Fruit fly (Drosophila melanogaster) whole organism, embryonic: ENCODE results near the gene Pbp45.

Source experiments
- Ada2b ChIP-seq: fragments of 200-800 bp; sonication (Bioruptor generic); IDR thresholded peaks from 2 replicates; pipeline ENCODE4 v1.3.6; 2022; ENCODE audit warnings: missing biosample characterization, missing genetic modification characterization
- Bteb2 ChIP-seq: fragments of 200-800 bp; sonication (Bioruptor generic); optimal IDR thresholded peaks from 2 replicates; lab custom pipeline; 2016; ENCODE audit warnings: missing biosample characterization, missing genetic modification characterization
- CG10147 ChIP-seq: fragments of 200-800 bp; sonication (Bioruptor generic); optimal IDR thresholded peaks from 2 replicates; lab custom pipeline; 2019; ENCODE audit warnings: missing biosample characterization, mild to moderate bottlenecking, missing genetic modification characterization, moderate library complexity
- CG10431 ChIP-seq: fragments of 200-800 bp; sonication (Bioruptor generic); optimal IDR thresholded peaks from 3 replicates; lab custom pipeline; 2018; ENCODE audit warnings: missing biosample characterization, mild to moderate bottlenecking, missing genetic modification characterization
- CG10462 ChIP-seq: fragments of 200-800 bp; sonication (Bioruptor generic); optimal IDR thresholded peaks from 2 replicates; lab custom pipeline; 2016; ENCODE audit warnings: missing biosample characterization, missing genetic modification characterization
- CG12236 ChIP-seq: fragments of 200-800 bp; sonication (Bioruptor generic); optimal IDR thresholded peaks from 2 replicates; lab custom pipeline; 2016; ENCODE audit warnings: missing biosample characterization, missing genetic modification characterization
- CG12299 ChIP-seq: fragments of 200-800 bp; sonication (Bioruptor generic); optimal IDR thresholded peaks from 2 replicates; lab custom pipeline; 2018; ENCODE audit warnings: missing biosample characterization, mild to moderate bottlenecking, missing genetic modification characterization
- CG13123 ChIP-seq: fragments of 200-800 bp; sonication (Bioruptor generic); optimal IDR thresholded peaks from 2 replicates; lab custom pipeline; 2016; ENCODE audit warnings: missing biosample characterization, missing genetic modification characterization
- CG13894 ChIP-seq: fragments of 200-800 bp; sonication (Bioruptor generic); optimal IDR thresholded peaks from 3 replicates; lab custom pipeline; 2018; ENCODE audit warnings: missing biosample characterization, mild to moderate bottlenecking, missing genetic modification characterization, moderate library complexity
- CG17385 ChIP-seq: fragments of 200-800 bp; sonication (Bioruptor generic); optimal IDR thresholded peaks from 3 replicates; lab custom pipeline; 2018; ENCODE audit warnings: missing biosample characterization, mild to moderate bottlenecking, missing genetic modification characterization
- CG17802 ChIP-seq: fragments of 200-800 bp; sonication (Bioruptor generic); optimal IDR thresholded peaks from 2 replicates; lab custom pipeline; 2018; ENCODE audit warnings: missing biosample characterization, mild to moderate bottlenecking, missing genetic modification characterization, moderate library complexity
- CG18262 ChIP-seq: fragments of 200-800 bp; optimal IDR thresholded peaks from 3 replicates; lab custom pipeline; 2019; ENCODE audit warnings: missing biosample characterization, mild to moderate bottlenecking, missing genetic modification characterization, moderate library complexity
- CG18619 ChIP-seq: fragments of 200-800 bp; sonication (Bioruptor generic); optimal IDR thresholded peaks from 3 replicates; lab custom pipeline; 2017; ENCODE audit warnings: missing biosample characterization, mild to moderate bottlenecking, missing genetic modification characterization
- CG18764 ChIP-seq: fragments of 200-800 bp; sonication (Bioruptor generic); optimal IDR thresholded peaks from 3 replicates; lab custom pipeline; 2016; ENCODE audit warnings: missing biosample characterization, missing genetic modification characterization
- CG2199 ChIP-seq: fragments of 200-800 bp; sonication (Bioruptor generic); IDR thresholded peaks from 3 replicates; pipeline ENCODE4 v1.3.6; 2022; ENCODE audit warnings: missing biosample characterization, missing genetic modification characterization
- CG31224 ChIP-seq: fragments of 200-800 bp; sonication (Bioruptor generic); IDR thresholded peaks from 2 replicates; pipeline ENCODE4 v1.3.6; 2022; ENCODE audit warnings: missing biosample characterization, missing genetic modification characterization
- CG3281 ChIP-seq: fragments of 200-800 bp; sonication (Bioruptor generic); optimal IDR thresholded peaks from 3 replicates; lab custom pipeline; 2017; ENCODE audit warnings: missing biosample characterization, mild to moderate bottlenecking, missing genetic modification characterization
- CG3838 ChIP-seq: fragments of 200-800 bp; sonication (Bioruptor generic); optimal IDR thresholded peaks from 3 replicates; lab custom pipeline; 2016; ENCODE audit warnings: missing biosample characterization, missing genetic modification characterization
- CG5953 ChIP-seq: fragments of 200-800 bp; sonication (Bioruptor generic); IDR thresholded peaks from 2 replicates; pipeline ENCODE4 v1.3.6; 2022; ENCODE audit warnings: missing biosample characterization, missing genetic modification characterization
- CG6272 ChIP-seq: fragments of 200-800 bp; sonication (Bioruptor generic); IDR thresholded peaks from 2 replicates; pipeline ENCODE4 v1.3.6; 2022; ENCODE audit warnings: missing biosample characterization, missing genetic modification characterization
- CG6813 ChIP-seq: fragments of 200-800 bp; sonication (Bioruptor generic); optimal IDR thresholded peaks from 2 replicates; lab custom pipeline; 2017; ENCODE audit warnings: missing biosample characterization, missing genetic modification characterization, mild to moderate bottlenecking, moderate library complexity, missing genetic modification reagents
- CG7745 ChIP-seq: fragments of 200-800 bp; sonication (Bioruptor generic); optimal IDR thresholded peaks from 2 replicates; lab custom pipeline; 2018; ENCODE audit warnings: missing biosample characterization, mild to moderate bottlenecking, missing genetic modification characterization, moderate library complexity
- CG7987 ChIP-seq: fragments of 200-800 bp; sonication (Bioruptor generic); optimal IDR thresholded peaks from 2 replicates; lab custom pipeline; 2018; ENCODE audit warnings: missing biosample characterization, mild to moderate bottlenecking, missing genetic modification characterization, moderate library complexity
- CG9932 ChIP-seq: fragments of 200-800 bp; sonication (Bioruptor generic); IDR thresholded peaks from 2 replicates; pipeline ENCODE4 v1.3.6; 2022; ENCODE audit warnings: missing biosample characterization, missing genetic modification characterization
- D ChIP-seq, 2 experiments: fragments of 200-800 bp in 1 of 2; fragments of >200 bp in 1 of 2; sonication (Bioruptor generic) in 1 of 2; optimal IDR thresholded peaks; 2 replicates in 1 of 2; 3 replicates in 1 of 2; lab custom pipeline; 2017; ENCODE audit warnings: mild to moderate bottlenecking in 1 of 2, missing biosample characterization in 1 of 2, missing genetic modification characterization in 1 of 2, missing genetic modification reagents in 1 of 2
- Dek ChIP-seq: fragments of 200-800 bp; sonication (Bioruptor generic); optimal IDR thresholded peaks from 3 replicates; lab custom pipeline; 2019; ENCODE audit warnings: missing biosample characterization, mild to moderate bottlenecking, missing genetic modification characterization, moderate library complexity
- Doc2 ChIP-seq: fragments of 200-800 bp; sonication (Bioruptor generic); IDR thresholded peaks from 2 replicates; pipeline ENCODE4 v1.3.6; 2022; ENCODE audit warnings: missing biosample characterization, missing genetic modification characterization
- HHEX ChIP-seq: fragments of 200-800 bp; sonication (Bioruptor generic); optimal IDR thresholded peaks from 3 replicates; lab custom pipeline; 2017; ENCODE audit warnings: missing biosample characterization, mild to moderate bottlenecking, missing genetic modification characterization, missing genetic modification reagents
- HLHmδ ChIP-seq: fragments of 200-800 bp; sonication (Bioruptor generic); optimal IDR thresholded peaks from 2 replicates; lab custom pipeline; 2018; ENCODE audit warnings: missing biosample characterization, mild to moderate bottlenecking, missing genetic modification characterization, moderate library complexity
- Jarid2 ChIP-seq: fragments of 200-800 bp; sonication (Bioruptor generic); optimal IDR thresholded peaks from 3 replicates; lab custom pipeline; 2017; ENCODE audit warnings: mild to moderate bottlenecking, missing biosample characterization, missing genetic modification reagents, missing genetic modification characterization
- Med ChIP-seq: fragments of 200-800 bp; sonication (Bioruptor generic); peaks from one replicate; lab custom pipeline; 2016; ENCODE audit warnings: missing biosample characterization, missing genetic modification characterization, mild to moderate bottlenecking, inconsistent platforms, moderate library complexity
- Mes4 ChIP-seq: fragments of 200-800 bp; sonication (Bioruptor generic); optimal IDR thresholded peaks from 2 replicates; lab custom pipeline; 2016; ENCODE audit warnings: missing biosample characterization, missing genetic modification characterization
- Nf-YB ChIP-seq: fragments of 200-800 bp; sonication (Bioruptor generic); optimal IDR thresholded peaks from 3 replicates; lab custom pipeline; 2019; ENCODE audit warnings: missing biosample characterization, mild to moderate bottlenecking, missing genetic modification characterization, moderate library complexity
- abd-A ChIP-seq: fragments of 200-800 bp; sonication (Bioruptor generic); optimal IDR thresholded peaks from 3 replicates; lab custom pipeline; 2019; ENCODE audit warnings: missing biosample characterization, mild to moderate bottlenecking, missing genetic modification characterization, moderate library complexity
- chinmo ChIP-seq: fragments of 200-800 bp; sonication (Bioruptor generic); IDR thresholded peaks from 4 replicates; pipeline ENCODE4 v1.3.6; 2022; ENCODE audit warnings: missing biosample characterization, missing genetic modification characterization; ENCODE audit not compliant: partially characterized antibody
- corto ChIP-seq: fragments of 200-800 bp; sonication (Bioruptor generic); optimal IDR thresholded peaks from 2 replicates; lab custom pipeline; 2016; ENCODE audit warnings: missing biosample characterization, mild to moderate bottlenecking, missing genetic modification characterization, moderate library complexity
- dan ChIP-seq: fragments of 200-800 bp; sonication (Bioruptor generic); IDR thresholded peaks from 2 replicates; pipeline ENCODE4 v1.3.6; 2022; ENCODE audit warnings: missing biosample characterization, missing genetic modification characterization
- exex ChIP-seq: fragments of 200-800 bp; sonication (Bioruptor generic); optimal IDR thresholded peaks from 4 replicates; lab custom pipeline; 2018; ENCODE audit warnings: missing biosample characterization, mild to moderate bottlenecking, missing genetic modification characterization, moderate library complexity
- insv ChIP-seq, 2 experiments: fragments of 200-800 bp; sonication (Bioruptor generic); optimal IDR thresholded peaks; 3 replicates each; lab custom pipeline; 2016 to 2018; ENCODE audit warnings: missing biosample characterization in 2 of 2, missing genetic modification characterization in 2 of 2
- kay ChIP-seq: fragments of 200-800 bp; sonication (Bioruptor generic); optimal IDR thresholded peaks from 2 replicates; lab custom pipeline; 2016; ENCODE audit warnings: missing biosample characterization, missing genetic modification characterization
- lmd ChIP-seq: fragments of 200-800 bp; sonication (Bioruptor generic); IDR thresholded peaks from 2 replicates; pipeline ENCODE4 v1.3.6; 2022; ENCODE audit warnings: missing biosample characterization, missing genetic modification characterization
- nmo ChIP-seq: fragments of 200-800 bp; sonication (Bioruptor generic); optimal IDR thresholded peaks from 2 replicates; lab custom pipeline; 2018; ENCODE audit warnings: missing biosample characterization, mild to moderate bottlenecking, missing genetic modification characterization, moderate library complexity
- odd ChIP-seq: fragments of 200-800 bp; sonication (Bioruptor generic); optimal IDR thresholded peaks from 2 replicates; lab custom pipeline; 2017; ENCODE audit warnings: missing biosample characterization, mild to moderate bottlenecking, missing genetic modification characterization
- pho ChIP-seq: fragments of 200-800 bp; sonication (Bioruptor generic); optimal IDR thresholded peaks from 2 replicates; lab custom pipeline; 2016; ENCODE audit warnings: missing biosample characterization, missing genetic modification characterization
- pum ChIP-seq: fragments of 200-800 bp; sonication (Bioruptor generic); optimal IDR thresholded peaks from 2 replicates; lab custom pipeline; 2016; ENCODE audit warnings: missing biosample characterization, missing genetic modification characterization
- sim ChIP-seq: fragments of 200-800 bp; sonication (Bioruptor generic); IDR thresholded peaks from 2 replicates; pipeline ENCODE4 v1.3.6; 2022; ENCODE audit warnings: missing biosample characterization, missing genetic modification characterization
- tap ChIP-seq: fragments of 200-800 bp; optimal IDR thresholded peaks from 3 replicates; lab custom pipeline; 2019; ENCODE audit warnings: missing biosample characterization, mild to moderate bottlenecking, missing genetic modification characterization, moderate library complexity
- tx ChIP-seq: fragments of 200-800 bp; sonication (Bioruptor generic); optimal IDR thresholded peaks from 2 replicates; lab custom pipeline; 2016; ENCODE audit warnings: missing biosample characterization, missing genetic modification characterization

Pbp45 gene

dm6 chr3R:15836864-15837824 is 2.2 kb downstream of the Pbp45 start, which contains the start of the genes ND-23 and spn-E (continued):
- TF ChIP-seq CG6272 (no peak; the same call in 1 of the 2 replicates), CG5953 (peak; percentile 14; the same call in 1 of the 2 replicates), insv (GFP tag; optimal IDR thresholded peaks at IDR 0.05; lab: Kevin White, UChicago) (peak in 1 of 2 experiments; percentile 1), CG12299 (tag; lab: Kevin White, UChicago) (no peak), HLHmδ (GFP tag; lab: Kevin White, UChicago) (no peak), CG7745 (tag; lab: Kevin White, UChicago) (no peak), corto (no peak), CG13894 (no peak), chinmo (GFP tag; lab: Robert Waterston, UW) (0 out of 4 replicates have a peak, but pooled peaks have one; percentile 30), CG10147 (GFP tag; lab: Kevin White, UChicago) (no peak), CG7987 (GFP tag; lab: Kevin White, UChicago) (no peak), CG31224 (GFP tag; lab: Robert Waterston, UW) (no peak), CG12236 (GFP tag; lab: Kevin White, UChicago) (no peak), CG13123 (GFP tag; lab: Kevin White, UChicago) (peak; percentile 45), tap (tag; lab: Kevin White, UChicago) (no peak), pho (GFP tag; lab: Kevin White, UChicago) (no peak), pum (GFP tag; lab: Kevin White, UChicago) (no peak), CG17385 (GFP tag; lab: Kevin White, UChicago) (no peak), HHEX (GFP tag; lab: Kevin White, UChicago) (no peak), Nf-YB (no peak), nmo (GFP tag; lab: Kevin White, UChicago) (peak; percentile 81), CG10431 (no peak), abd-A (tag; lab: Kevin White, UChicago) (no peak), CG18764 (GFP tag; lab: Kevin White, UChicago) (peak; percentile 1), odd (GFP tag; lab: Kevin White, UChicago) (no peak), Mes4 (GFP tag; lab: Kevin White, UChicago) (no peak), CG10462 (GFP tag; lab: Kevin White, UChicago) (no peak), CG3281 (GFP tag; lab: Kevin White, UChicago) (peak; percentile 24), kay (GFP tag; lab: Kevin White, UChicago) (no peak), lmd (GFP tag; lab: Robert Waterston, UW) (peak; percentile 22; the same call in 1 of the 2 replicates), Bteb2 (GFP tag; lab: Kevin White, UChicago) (no peak), CG18619 (GFP tag; lab: Kevin White, UChicago) (no peak), sim (GFP tag; lab: Robert Waterston, UW) (no peak), Ada2b (peak; percentile 6; the same call in 1 of the 2 replicates), D (optimal IDR thresholded peaks at IDR 0.05; lab: Kevin White, UChicago) (no peak), D (GFP tag; optimal IDR thresholded peaks at IDR 0.05; lab: Kevin White, UChicago) (no peak), Med (peak; percentile 75), tx (GFP tag; lab: Kevin White, UChicago) (no peak), CG6813 (GFP tag; lab: Kevin White, UChicago) (no peak), CG17802 (tag; lab: Kevin White, UChicago) (no peak), Jarid2 (no peak), Dek (tag; lab: Kevin White, UChicago) (peak; percentile 61), CG9932 (GFP tag; lab: Robert Waterston, UW) (peak; percentile 72), exex (tag; lab: Kevin White, UChicago) (no peak), CG2199 (GFP tag; lab: Robert Waterston, UW) (no peak), Doc2 (GFP tag; lab: Robert Waterston, UW) (no peak), CG3838 (GFP tag; lab: Kevin White, UChicago) (no peak), CG18262 (tag; lab: Kevin White, UChicago) (peak; percentile 69), dan (GFP tag; lab: Robert Waterston, UW) (no peak)
